Worm (Caenorhabditis elegans) whole organism, midembryonic: ENCODE data around the gene F14D7.18.
"Not testable (repeated sequence)": the region's sequence is repeated elsewhere in the genome, so short reads cannot be mapped to it uniquely, and the experiment has no call there.

Experiments used
- T22C8.4 ChIP-seq: fragments of 200-800 bp; sonication (Bioruptor generic); IDR thresholded peaks from 2 replicates; pipeline ENCODE4 v1.3.6; 2022; ENCODE audit warnings: missing genetic modification characterization, missing compliant biosample characterization
- cog-1 ChIP-seq: sonication (generic microtip); optimal IDR thresholded peaks from 2 replicates; lab custom pipeline; 2016; ENCODE audit warnings: missing genetic modification characterization, missing compliant biosample characterization
- flt-1 ChIP-seq: fragments of 200-800 bp; sonication (Bioruptor generic); IDR thresholded peaks from 2 replicates; pipeline ENCODE4 v1.3.6; 2022; ENCODE audit warnings: missing genetic modification characterization, missing compliant biosample characterization
- klf-2 ChIP-seq: fragments of 200-800 bp; sonication (Bioruptor generic); conservative IDR thresholded peaks from 2 replicates; pipeline ENCODE4 v1.3.6; 2022; ENCODE audit warnings: missing genetic modification reagents, missing genetic modification characterization, missing compliant biosample characterization
- med-1 ChIP-seq: sonication (generic microtip); optimal IDR thresholded peaks from 2 replicates; lab custom pipeline; 2017; ENCODE audit warnings: missing genetic modification characterization, mild to moderate bottlenecking, missing compliant biosample characterization, antibody characterized with exemption, missing genetic modification reagents; ENCODE audit not compliant: insufficient read depth
- ref-1 ChIP-seq: fragments of 200-800 bp; sonication (Bioruptor generic); conservative IDR thresholded peaks from 2 replicates; pipeline ENCODE4 v1.3.6; 2022; ENCODE audit warnings: missing genetic modification reagents, missing genetic modification characterization, missing compliant biosample characterization
- tab-1 ChIP-seq: fragments of 200-800 bp; sonication (Bioruptor generic); IDR thresholded peaks from 2 replicates; pipeline ENCODE4 v1.3.6; 2022; ENCODE audit warnings: missing genetic modification characterization, missing compliant biosample characterization
- ztf-23 ChIP-seq: fragments of 200-800 bp; sonication (Bioruptor generic); IDR thresholded peaks from 2 replicates; pipeline ENCODE4 v1.3.6; 2022; ENCODE audit warnings: missing genetic modification reagents, missing genetic modification characterization, missing compliant biosample characterization
- ztf-29 ChIP-seq: fragments of 200-800 bp; sonication (Bioruptor generic); IDR thresholded peaks from 2 replicates; pipeline ENCODE4 v1.3.6; 2022; ENCODE audit warnings: missing genetic modification reagents, missing genetic modification characterization, missing compliant biosample characterization

The F14D7.18 gene

DNA sequence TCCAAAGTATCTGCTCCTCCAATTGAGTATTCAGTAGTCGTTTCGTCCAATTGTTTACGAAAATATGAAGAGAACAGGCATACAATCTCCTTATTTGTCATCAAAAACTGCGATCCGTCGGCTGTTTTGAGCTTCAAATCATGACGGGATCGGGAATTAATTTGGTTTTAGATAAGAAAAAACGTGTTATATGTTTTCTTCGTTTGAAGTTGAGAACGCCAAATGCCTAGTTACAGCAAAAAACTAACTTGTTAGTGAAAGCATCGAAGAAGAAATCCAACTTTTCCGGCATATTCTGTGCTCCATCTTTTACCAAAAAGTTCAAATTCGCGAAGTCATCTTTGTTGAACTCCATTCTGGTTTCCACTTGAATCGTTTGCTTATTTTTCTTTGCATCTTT is 1.2 kb downstream of the F14D7.18 start, which contains the start of gene F14D7.1:
TSS of gene F14D7.1 (minus strand) at position 101 of the 400 bp plus-strand sequence.
- TF ChIP-seq tab-1 (no peak), cog-1 (tag; lab: Kevin White, UChicago) (no peak), med-1 (GFP tag; lab: Kevin White, UChicago) (no peak), klf-2 (GFP tag; lab: Robert Waterston, UW) (no peak), ztf-29 (no peak), ztf-23 (GFP tag; lab: Robert Waterston, UW) (no peak), flt-1 (no peak), T22C8.4 (GFP tag; lab: Robert Waterston, UW) (no peak), ref-1 (GFP tag; lab: Robert Waterston, UW) (no peak)

DNA sequence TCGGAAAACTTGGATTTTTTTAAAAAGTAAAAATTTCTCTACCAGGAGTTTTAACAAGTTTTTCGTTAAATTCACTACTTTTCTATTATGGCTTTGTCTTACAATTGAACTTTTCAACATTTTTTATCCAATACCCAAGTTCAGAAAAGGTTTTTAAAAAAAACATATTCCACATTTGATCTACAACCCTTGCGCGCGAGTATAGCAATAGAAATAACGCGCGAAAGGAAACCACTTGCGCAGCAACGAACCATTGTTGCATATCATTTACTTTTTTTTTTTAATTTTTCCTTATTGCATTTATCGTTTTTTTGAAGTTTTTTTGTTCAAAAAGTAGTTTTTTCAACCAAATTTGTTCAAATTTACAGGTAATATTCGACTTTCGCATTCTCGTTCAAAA is 4.7 kb downstream of the F14D7.18 start, which contains the start of gene F40G12.11:
TSS of gene F40G12.11 (plus strand) at position 369 of the 400 bp plus-strand sequence.
- TF ChIP-seq klf-2 (GFP tag; lab: Robert Waterston, UW) (no peak), ztf-23 (GFP tag; lab: Robert Waterston, UW) (no peak), tab-1 (no peak), flt-1 (no peak), ref-1 (GFP tag; lab: Robert Waterston, UW) (no peak), ztf-29 (no peak), cog-1 (tag; lab: Kevin White, UChicago) (no peak), T22C8.4 (GFP tag; lab: Robert Waterston, UW) (no peak), med-1 (GFP tag; lab: Kevin White, UChicago) (no peak)

DNA sequence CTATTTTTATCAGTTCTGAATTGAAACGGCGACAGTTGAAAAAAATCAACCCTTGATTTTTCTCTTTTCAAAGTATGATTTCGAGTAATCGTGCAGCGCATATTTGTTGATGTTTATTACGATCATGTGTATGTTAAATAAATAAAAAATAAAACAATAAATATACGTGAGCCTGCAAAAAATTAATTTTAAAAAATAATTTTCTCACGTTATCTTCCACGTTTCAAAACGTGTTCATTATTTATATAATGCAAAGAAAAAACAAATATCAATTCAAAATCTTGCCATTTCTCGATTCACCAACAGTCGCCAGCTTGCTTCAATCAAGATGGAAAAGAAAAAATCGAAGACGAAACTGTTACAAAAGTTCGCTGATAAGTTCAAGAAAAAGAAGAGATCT is 7.3 kb downstream of the F14D7.18 start, which contains the start of gene F40G12.10:
TSS of gene F40G12.10 (plus strand) at position 301 of the 400 bp plus-strand sequence.
- TF ChIP-seq cog-1 (tag; lab: Kevin White, UChicago) (no peak), ztf-23 (GFP tag; lab: Robert Waterston, UW) (no peak), ref-1 (GFP tag; lab: Robert Waterston, UW) (no peak), T22C8.4 (GFP tag; lab: Robert Waterston, UW) (no peak), med-1 (GFP tag; lab: Kevin White, UChicago) (no peak)

DNA sequence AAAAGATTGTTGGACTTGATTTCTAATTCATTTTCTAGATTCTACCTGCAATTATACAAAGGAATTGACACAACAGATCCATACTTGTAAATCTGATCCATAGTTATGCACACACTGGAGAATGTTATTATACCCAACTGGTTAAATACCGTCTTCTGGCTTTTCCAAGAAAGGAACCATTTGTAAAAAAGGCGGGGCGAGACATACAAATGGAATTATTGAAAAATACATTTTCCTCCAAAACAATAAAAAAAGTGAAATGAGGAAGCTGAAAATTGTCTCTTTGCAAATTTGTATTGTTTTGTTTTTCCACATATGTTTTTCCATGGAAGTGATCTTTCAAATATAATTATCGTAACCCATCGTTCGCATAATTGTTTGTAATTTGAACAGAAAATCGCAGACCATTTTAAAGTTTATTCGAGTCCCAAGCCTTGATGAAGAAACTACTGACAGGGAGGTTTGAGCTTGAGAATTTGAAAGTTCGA is 8.3 kb downstream of the F14D7.18 start, which contains the start of the genes srt-74 and F40G12.9:
TSS of gene srt-74 (minus strand) at position 101 of the 488 bp plus-strand sequence.
TSS of gene F40G12.9 (plus strand) at position 438 of the 488 bp plus-strand sequence.
- TF ChIP-seq med-1 (GFP tag; lab: Kevin White, UChicago) (no peak), ztf-23 (GFP tag; lab: Robert Waterston, UW) (no peak), tab-1 (no peak), T22C8.4 (GFP tag; lab: Robert Waterston, UW) (no peak), flt-1 (no peak), ztf-29 (no peak), ref-1 (GFP tag; lab: Robert Waterston, UW) (no peak), klf-2 (GFP tag; lab: Robert Waterston, UW) (no peak), cog-1 (tag; lab: Kevin White, UChicago) (no peak)

DNA sequence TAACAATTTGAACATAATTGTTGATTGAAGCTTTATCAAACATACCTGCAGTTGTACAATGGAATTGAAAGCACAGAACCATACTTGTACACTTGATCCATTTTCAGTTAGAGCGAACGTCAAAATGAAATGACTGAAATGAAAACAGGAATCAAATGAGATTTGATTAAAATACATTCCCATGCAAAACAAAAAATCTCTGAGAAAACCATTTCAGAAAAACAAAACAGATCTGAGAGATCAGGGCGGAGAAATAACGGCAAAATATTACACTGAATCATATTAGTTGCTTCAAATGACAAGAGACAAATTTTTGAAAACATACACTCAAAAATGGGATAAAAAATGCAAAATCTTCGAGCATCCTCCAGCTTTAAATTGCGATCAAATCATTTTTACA is 10.8 kb downstream of the F14D7.18 start, which contains the start of gene srt-33:
TSS of gene srt-33 (minus strand) at position 101 of the 400 bp plus-strand sequence.
- no peak for TF ChIP-seq med-1 (GFP tag; lab: Kevin White, UChicago)
- no peak for TF ChIP-seq flt-1
- no peak for TF ChIP-seq T22C8.4 (GFP tag; lab: Robert Waterston, UW)
- no peak for TF ChIP-seq cog-1 (tag; lab: Kevin White, UChicago)
- no peak for TF ChIP-seq ztf-29

DNA sequence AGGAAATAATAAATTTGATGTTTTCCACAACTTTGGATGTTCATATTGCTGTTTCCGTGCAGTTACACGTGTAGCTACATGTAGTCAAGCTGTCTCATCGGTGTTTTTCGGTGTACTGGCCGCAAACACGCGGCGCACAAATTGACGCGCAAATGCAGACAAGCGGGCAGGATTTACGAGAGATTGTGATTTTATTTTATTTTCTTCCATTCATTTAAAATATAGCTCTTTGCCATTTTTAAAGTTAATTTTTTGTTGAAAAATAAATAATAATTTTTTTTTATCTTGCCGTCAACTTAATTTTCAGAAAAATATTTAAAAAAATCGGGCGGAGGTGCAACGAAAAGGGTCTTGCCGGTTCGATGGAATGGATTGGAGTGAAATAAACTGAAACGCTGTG is 16.3 kb downstream of the F14D7.18 start, which contains the start of gene F40G12.7:
TSS of gene F40G12.7 (plus strand) at position 301 of the 400 bp plus-strand sequence.
- not testable (repeated sequence) for TF ChIP-seq med-1 (GFP tag; lab: Kevin White, UChicago); cog-1 (tag; lab: Kevin White, UChicago); flt-1

DNA sequence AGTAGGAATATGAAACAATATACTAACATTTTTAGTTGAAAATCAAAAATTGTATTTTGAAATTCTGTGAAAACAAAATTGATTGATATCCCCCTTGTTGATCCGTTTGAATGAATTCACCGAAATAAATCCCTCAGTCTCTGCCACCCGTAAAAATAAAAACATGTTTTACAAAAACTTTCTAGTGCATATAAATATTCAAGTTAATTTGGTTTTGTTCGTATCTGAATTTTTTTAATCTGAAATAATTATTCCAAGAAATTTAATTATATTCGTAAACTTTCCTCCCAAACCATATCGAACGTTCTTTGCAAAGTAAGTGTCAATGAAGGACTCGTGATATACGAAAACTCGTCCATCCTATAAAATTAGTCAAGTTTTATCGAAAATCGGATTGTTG is 17.5 kb downstream of the F14D7.18 start, which contains the start of gene F40G12.6:
TSS of gene F40G12.6 (minus strand) at position 101 of the 400 bp plus-strand sequence.
- no peak for TF ChIP-seq med-1 (GFP tag; lab: Kevin White, UChicago)
- no peak for TF ChIP-seq klf-2 (GFP tag; lab: Robert Waterston, UW)
- TF ChIP-seq ztf-29, result no peak
- no peak for TF ChIP-seq flt-1
- no peak for TF ChIP-seq tab-1
- TF ChIP-seq ztf-23 (GFP tag; lab: Robert Waterston, UW), result no peak
- TF ChIP-seq ref-1 (GFP tag; lab: Robert Waterston, UW), result no peak
- no peak for TF ChIP-seq T22C8.4 (GFP tag; lab: Robert Waterston, UW)

DNA sequence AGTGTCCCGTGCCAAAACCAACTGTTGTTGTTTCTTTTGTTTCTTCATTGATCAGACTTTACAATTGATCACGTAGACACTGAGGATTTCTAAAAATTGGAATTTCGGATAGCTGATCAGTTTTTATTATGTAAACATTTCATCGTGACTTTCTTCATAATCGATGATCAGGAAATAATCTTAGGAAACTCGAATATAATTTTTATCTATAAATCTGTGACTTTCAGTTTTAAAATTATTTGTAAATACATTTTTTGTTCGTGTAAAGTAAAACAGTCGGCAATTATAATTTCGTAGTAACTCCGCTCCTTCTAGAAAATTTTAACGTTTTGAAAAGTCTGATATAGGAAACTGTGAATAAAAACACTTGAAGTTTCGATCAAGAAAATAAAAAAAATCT is 19.8 kb downstream of the F14D7.18 start, which contains the start of gene F40G12.5:
TSS of gene F40G12.5 (minus strand) at position 101 of the 400 bp plus-strand sequence.
- TF ChIP-seq T22C8.4 (GFP tag; lab: Robert Waterston, UW), result no peak
- no peak for TF ChIP-seq ztf-23 (GFP tag; lab: Robert Waterston, UW)
- no peak for TF ChIP-seq ref-1 (GFP tag; lab: Robert Waterston, UW)
- TF ChIP-seq tab-1, result no peak
- no peak for TF ChIP-seq klf-2 (GFP tag; lab: Robert Waterston, UW)
- no peak for TF ChIP-seq cog-1 (tag; lab: Kevin White, UChicago)
- no peak for TF ChIP-seq ztf-29
- no peak for TF ChIP-seq flt-1
- TF ChIP-seq med-1 (GFP tag; lab: Kevin White, UChicago), result no peak

DNA sequence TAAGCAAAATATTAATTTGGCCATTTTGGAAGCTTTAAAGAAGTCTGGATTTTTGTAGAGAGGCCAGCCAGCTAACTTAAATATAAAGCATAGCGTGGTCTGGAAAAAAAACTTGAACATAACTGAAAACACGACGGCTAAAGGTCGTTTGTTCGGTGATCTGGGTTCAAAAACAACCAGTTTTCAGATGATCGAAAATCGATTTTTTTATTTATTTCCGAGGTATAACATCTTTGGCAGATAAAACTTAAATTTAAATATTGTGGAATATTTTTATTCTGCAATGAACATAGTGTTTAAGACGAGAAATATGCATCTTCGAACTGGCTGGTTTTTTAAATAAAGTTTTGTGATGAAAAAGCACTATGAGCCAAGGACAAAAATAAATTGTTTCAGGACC is 21.9 kb downstream of the F14D7.18 start, which contains the start of gene F40G12.4:
TSS of gene F40G12.4 (minus strand) at position 101 of the 400 bp plus-strand sequence.
- TF ChIP-seq med-1 (GFP tag; lab: Kevin White, UChicago) (no peak), ztf-29 (no peak), tab-1 (no peak), cog-1 (tag; lab: Kevin White, UChicago) (no peak), ztf-23 (GFP tag; lab: Robert Waterston, UW) (no peak), klf-2 (GFP tag; lab: Robert Waterston, UW) (no peak), ref-1 (GFP tag; lab: Robert Waterston, UW) (no peak), flt-1 (no peak), T22C8.4 (GFP tag; lab: Robert Waterston, UW) (no peak)
